Fruit fly (Drosophila melanogaster): ENCODE results near the gene D12.

DNA sequence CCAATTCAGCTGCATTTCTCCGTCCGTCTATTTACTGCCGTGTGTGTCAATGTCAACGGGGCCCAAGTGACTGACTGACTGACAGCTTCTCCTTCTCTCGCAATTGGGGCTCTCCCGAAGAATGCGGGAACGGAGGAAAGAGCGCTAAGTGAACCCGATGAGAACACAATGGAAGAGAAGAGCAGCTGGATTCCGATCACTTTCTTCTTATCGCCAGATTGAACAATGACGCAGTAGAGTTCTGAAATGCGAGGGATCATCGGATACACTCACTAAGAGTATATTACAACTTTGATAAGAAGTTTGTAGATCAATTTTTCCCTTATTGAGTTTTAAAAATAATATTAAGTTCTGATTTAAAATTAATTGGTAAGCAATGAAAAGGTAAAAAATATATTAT is 25.6 kb downstream of the D12 start, which contains the start of gene Naglu:
- TF ChIP-seq CTCF (optimal IDR thresholded peaks at IDR 0.05): no peak
- no peak for TF ChIP-seq CG8478 (optimal IDR thresholded peaks at IDR 0.05)
